Worm (Caenorhabditis elegans) whole organism, early embryonic: ENCODE results near the gene vav-1.

ENCODE experiments used
- B0310.2 ChIP-seq: sonication (generic microtip); optimal IDR thresholded peaks from 2 replicates; lab custom pipeline; 2016; ENCODE audit warnings: mild to moderate bottlenecking, missing genetic modification characterization, missing compliant biosample characterization
- F13C5.2 ChIP-seq: sonication (generic microtip); optimal IDR thresholded peaks from 2 replicates; lab custom pipeline; 2017; ENCODE audit warnings: mild to moderate bottlenecking, missing genetic modification characterization, inconsistent platforms, missing compliant biosample characterization
- aly-1 ChIP-seq: sonication (generic microtip); optimal IDR thresholded peaks from 2 replicates; lab custom pipeline; 2016; ENCODE audit warnings: missing genetic modification characterization, missing compliant biosample characterization
- ama-1 ChIP-seq: fragments of 150-350 bp; optimal IDR thresholded peaks from 2 replicates; lab custom pipeline; 2014
- ceh-13 ChIP-seq: fragments of 200-800 bp; sonication (Bioruptor generic); optimal IDR thresholded peaks from 2 replicates; lab custom pipeline; 2018; ENCODE audit warnings: mild to moderate bottlenecking, missing genetic modification characterization, missing compliant biosample characterization
- ceh-36 ChIP-seq: sonication (generic microtip); optimal IDR thresholded peaks from 2 replicates; lab custom pipeline; 2016; ENCODE audit warnings: missing genetic modification characterization, inconsistent platforms, missing compliant biosample characterization
- ets-7 ChIP-seq: sonication (generic microtip); optimal IDR thresholded peaks from 2 replicates; lab custom pipeline; 2016; ENCODE audit warnings: missing genotype, missing genetic modification characterization, missing compliant biosample characterization
- flt-1 ChIP-seq: fragments of 200-800 bp; sonication (Bioruptor generic); IDR thresholded peaks from 2 replicates; pipeline ENCODE4 v1.3.6; 2022; ENCODE audit warnings: missing genetic modification characterization, missing compliant biosample characterization
- hmbx-1 ChIP-seq: sonication (generic microtip); optimal IDR thresholded peaks from 2 replicates; lab custom pipeline; 2016; ENCODE audit warnings: mild to moderate bottlenecking, missing genetic modification characterization, missing compliant biosample characterization
- hmg-4 ChIP-seq: fragments of 200-800 bp; sonication (Bioruptor generic); optimal IDR thresholded peaks from 2 replicates; lab custom pipeline; 2018; ENCODE audit warnings: mild to moderate bottlenecking, missing genetic modification characterization, missing compliant biosample characterization
- hnd-1 ChIP-seq: sonication (generic microtip); optimal IDR thresholded peaks from 2 replicates; lab custom pipeline; 2016; ENCODE audit warnings: missing genetic modification characterization, missing compliant biosample characterization
- pes-1 ChIP-seq: fragments of 200-800 bp; sonication (Bioruptor generic); IDR thresholded peaks from 2 replicates; pipeline ENCODE4 v1.3.6; 2022; ENCODE audit warnings: missing genetic modification reagents, missing genetic modification characterization, missing compliant biosample characterization
- scrt-1 ChIP-seq: fragments of 200-800 bp; sonication (Bioruptor generic); IDR thresholded peaks from 2 replicates; pipeline ENCODE4 v1.3.6; 2022; ENCODE audit warnings: missing genetic modification characterization, missing compliant biosample characterization
- sea-1 ChIP-seq: fragments of 200-800 bp; sonication (Bioruptor generic); conservative IDR thresholded peaks from 2 replicates; pipeline ENCODE4 v1.3.6; 2022; ENCODE audit warnings: missing genetic modification characterization, missing compliant biosample characterization
- tbx-11 ChIP-seq: fragments of 200-800 bp; sonication (Bioruptor generic); IDR thresholded peaks from 2 replicates; pipeline ENCODE4 v1.3.6; 2022; ENCODE audit warnings: missing genetic modification characterization, missing compliant biosample characterization
- tbx-37 ChIP-seq: fragments of 200-800 bp; sonication (Bioruptor generic); conservative IDR thresholded peaks from 2 replicates; pipeline ENCODE4 v1.3.6; 2022; ENCODE audit warnings: missing genetic modification reagents, missing genetic modification characterization, missing compliant biosample characterization
- tra-4 ChIP-seq: sonication (generic microtip); optimal IDR thresholded peaks from 2 replicates; lab custom pipeline; 2017; ENCODE audit warnings: missing genetic modification characterization, missing compliant biosample characterization

The vav-1 gene

DNA sequence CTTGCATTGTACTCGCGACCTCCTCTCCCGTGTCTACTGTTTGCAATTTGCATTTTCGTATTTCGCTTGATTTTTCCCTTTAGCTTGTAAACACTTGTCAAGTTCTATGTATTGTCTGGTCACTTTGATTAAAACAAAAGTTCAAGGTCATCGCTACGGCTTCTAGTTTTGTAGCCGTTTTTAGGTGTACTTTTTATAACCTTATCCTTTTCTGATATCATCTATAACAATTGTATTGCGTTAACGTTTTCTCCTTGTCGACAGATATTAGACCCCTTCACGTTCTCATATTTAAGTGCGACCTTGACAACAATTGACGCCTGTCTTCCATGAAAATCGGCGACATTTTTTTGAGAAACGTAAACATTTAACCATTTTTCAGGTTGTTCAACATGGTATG is 14.7 kb upstream of the vav-1 start:
- TF ChIP-seq pes-1 (GFP tag; lab: Robert Waterston, UW) (no peak), B0310.2 (no peak), F13C5.2 (no peak), flt-1 (GFP tag; lab: Robert Waterston, UW) (no peak), sea-1 (GFP tag; lab: Robert Waterston, UW) (no peak), hmbx-1 (tag; lab: Kevin White, UChicago) (no peak), tbx-11 (GFP tag; lab: Robert Waterston, UW) (no peak), ceh-13 (GFP tag; lab: Kevin White, UChicago) (no peak), ama-1 (lab: Kevin White, UChicago) (no peak), tbx-37 (GFP tag; lab: Robert Waterston, UW) (no peak), tra-4 (tag; lab: Kevin White, UChicago) (no peak), scrt-1 (no peak)

DNA sequence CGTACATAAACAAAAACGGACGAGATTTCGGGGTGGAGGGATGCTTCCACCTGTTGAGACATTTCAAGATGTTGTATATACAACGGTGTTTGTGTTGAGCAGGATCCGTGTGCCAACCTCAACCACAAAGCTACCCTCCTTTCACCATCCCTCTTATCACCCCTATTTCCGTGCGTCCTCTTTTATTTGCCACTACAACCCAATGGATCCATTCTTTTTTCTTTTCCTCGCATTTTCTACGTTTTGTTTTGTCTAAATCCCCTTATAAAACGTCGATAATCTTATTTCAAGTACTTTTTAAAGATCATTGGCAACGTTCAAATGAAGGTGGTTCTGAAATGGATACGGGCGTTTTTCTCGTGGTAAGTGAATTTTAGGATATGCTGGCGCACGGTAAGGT is 11.3 kb upstream of the vav-1 start, which contains the start of gene gpa-12:
gpa-12 (plus strand) TSS at position 301 of the 400 bp plus-strand sequence.
- TF ChIP-seq flt-1 (GFP tag; lab: Robert Waterston, UW) (no peak), hmg-4 (GFP tag; lab: Kevin White, UChicago) (no peak), ets-7 (tag; lab: Kevin White, UChicago) (no peak), hnd-1 (tag; lab: Kevin White, UChicago) (no peak), tra-4 (tag; lab: Kevin White, UChicago) (no peak), B0310.2 (no peak), ama-1 (lab: Kevin White, UChicago) (no peak), aly-1 (tag; lab: Kevin White, UChicago) (no peak), ceh-13 (GFP tag; lab: Kevin White, UChicago) (no peak), pes-1 (GFP tag; lab: Robert Waterston, UW) (no peak), scrt-1 (no peak), tbx-37 (GFP tag; lab: Robert Waterston, UW) (no peak), sea-1 (GFP tag; lab: Robert Waterston, UW) (no peak), hmbx-1 (tag; lab: Kevin White, UChicago) (no peak), F13C5.2 (no peak), ceh-36 (tag; lab: Kevin White, UChicago) (no peak), tbx-11 (GFP tag; lab: Robert Waterston, UW) (no peak)

DNA sequence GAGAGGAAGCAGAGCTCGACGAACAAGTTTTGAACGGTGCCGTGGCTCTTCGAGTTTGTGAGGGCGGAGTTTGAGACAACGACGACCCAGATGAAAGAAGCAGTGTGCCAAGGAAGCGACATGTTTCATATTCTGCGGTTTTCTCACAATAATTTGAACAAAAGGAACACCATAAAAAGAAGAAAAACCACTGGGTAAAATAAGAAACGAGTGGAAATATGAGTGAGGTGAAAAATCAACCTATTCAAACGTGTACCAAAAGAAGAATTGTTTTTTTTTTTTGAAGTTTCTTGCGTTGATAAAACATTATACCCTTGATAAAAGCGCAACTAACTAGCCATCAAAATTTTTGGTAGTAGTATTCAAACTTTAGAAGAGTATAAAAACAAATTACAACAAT is 10.2 kb upstream of the vav-1 start, which contains the start of gene lgc-4:
lgc-4 (minus strand) TSS at position 101 of the 400 bp plus-strand sequence.
- TF ChIP-seq pes-1 (GFP tag; lab: Robert Waterston, UW) (no peak), ceh-36 (tag; lab: Kevin White, UChicago) (no peak), sea-1 (GFP tag; lab: Robert Waterston, UW) (no peak), tra-4 (tag; lab: Kevin White, UChicago) (no peak), tbx-37 (GFP tag; lab: Robert Waterston, UW) (no peak), B0310.2 (no peak), scrt-1 (no peak), ets-7 (tag; lab: Kevin White, UChicago) (no peak), hnd-1 (tag; lab: Kevin White, UChicago) (no peak), aly-1 (tag; lab: Kevin White, UChicago) (no peak), hmbx-1 (tag; lab: Kevin White, UChicago) (no peak), flt-1 (GFP tag; lab: Robert Waterston, UW) (no peak), tbx-11 (GFP tag; lab: Robert Waterston, UW) (no peak), F13C5.2 (no peak), hmg-4 (GFP tag; lab: Kevin White, UChicago) (no peak), ama-1 (lab: Kevin White, UChicago) (no peak)

DNA sequence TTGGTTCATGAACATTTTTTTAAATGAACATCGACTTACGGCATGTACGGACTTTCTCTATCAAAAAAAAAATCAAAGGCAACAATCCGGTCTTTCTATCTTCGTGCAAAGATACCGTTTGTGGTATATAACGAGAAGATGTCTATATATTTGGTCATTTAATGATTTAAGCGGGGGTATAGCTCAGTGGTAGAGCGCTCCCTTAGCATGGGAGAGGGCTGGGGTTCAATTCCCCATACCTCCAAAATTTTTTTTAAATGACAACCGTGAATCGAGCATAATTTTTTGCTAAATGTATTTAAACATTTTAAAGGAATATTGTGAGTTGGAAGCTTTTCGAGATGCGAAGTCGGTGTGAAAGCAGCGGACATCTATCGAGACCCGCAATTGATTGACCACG is 6.8 kb upstream of the vav-1 start:
- TF ChIP-seq hmbx-1 (tag; lab: Kevin White, UChicago) (no peak), ets-7 (tag; lab: Kevin White, UChicago) (no peak), sea-1 (GFP tag; lab: Robert Waterston, UW) (no peak), hnd-1 (tag; lab: Kevin White, UChicago) (no peak), flt-1 (GFP tag; lab: Robert Waterston, UW) (no peak), ama-1 (lab: Kevin White, UChicago) (no peak), aly-1 (tag; lab: Kevin White, UChicago) (no peak), tbx-11 (GFP tag; lab: Robert Waterston, UW) (no peak), hmg-4 (GFP tag; lab: Kevin White, UChicago) (no peak), scrt-1 (no peak), tbx-37 (GFP tag; lab: Robert Waterston, UW) (no peak; the same call in 1 of the 2 replicates), B0310.2 (no peak), ceh-36 (tag; lab: Kevin White, UChicago) (no peak), tra-4 (tag; lab: Kevin White, UChicago) (no peak), F13C5.2 (no peak), pes-1 (GFP tag; lab: Robert Waterston, UW) (no peak), ceh-13 (GFP tag; lab: Kevin White, UChicago) (no peak)

DNA sequence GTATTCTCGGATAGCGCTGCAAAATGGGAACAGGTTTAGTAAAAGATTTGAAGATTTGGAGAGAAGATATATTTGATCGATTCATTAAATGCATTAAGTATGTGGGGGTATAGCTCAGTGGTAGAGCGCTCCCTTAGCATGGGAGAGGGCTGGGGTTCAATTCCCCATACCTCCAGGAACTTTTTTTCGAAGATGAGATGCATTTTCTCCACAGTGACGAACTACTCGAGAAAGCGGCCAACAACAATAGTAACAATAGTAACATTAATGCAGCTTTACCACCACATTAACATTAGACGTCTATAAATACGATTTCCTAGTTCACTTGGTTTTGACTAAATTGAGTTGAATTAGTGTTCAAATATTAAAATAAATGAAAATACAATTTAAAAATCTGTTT is 5.8 kb upstream of the vav-1 start:
- TF ChIP-seq tbx-11 (GFP tag; lab: Robert Waterston, UW) (no peak), pes-1 (GFP tag; lab: Robert Waterston, UW) (no peak), B0310.2 (no peak), hmg-4 (GFP tag; lab: Kevin White, UChicago) (no peak), ama-1 (lab: Kevin White, UChicago) (no peak), ceh-13 (GFP tag; lab: Kevin White, UChicago) (no peak), tra-4 (tag; lab: Kevin White, UChicago) (no peak), flt-1 (GFP tag; lab: Robert Waterston, UW) (no peak), aly-1 (tag; lab: Kevin White, UChicago) (no peak), sea-1 (GFP tag; lab: Robert Waterston, UW) (no peak), tbx-37 (GFP tag; lab: Robert Waterston, UW) (no peak), hmbx-1 (tag; lab: Kevin White, UChicago) (no peak), ceh-36 (tag; lab: Kevin White, UChicago) (no peak), ets-7 (tag; lab: Kevin White, UChicago) (no peak), F13C5.2 (no peak), scrt-1 (no peak), hnd-1 (tag; lab: Kevin White, UChicago) (no peak)

DNA sequence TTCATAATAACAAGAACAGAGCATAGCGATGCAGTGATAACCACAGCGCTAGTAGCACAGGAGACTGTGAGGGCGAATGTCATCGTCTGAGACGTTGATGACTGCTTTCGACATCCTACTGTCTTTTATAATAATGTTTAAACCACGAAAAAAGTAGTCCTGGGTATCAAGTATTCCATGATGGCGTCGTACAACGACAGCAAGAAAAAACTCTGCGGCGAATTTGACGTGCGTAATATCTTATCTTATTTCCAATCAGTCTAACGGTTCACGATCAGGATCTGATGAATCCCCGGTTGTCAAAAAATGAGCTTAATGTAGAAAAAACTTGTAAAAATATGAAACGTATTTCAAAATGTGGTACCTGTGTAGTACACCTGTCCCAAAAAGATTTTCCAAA is 2.6 kb upstream of the vav-1 start, which contains the start of gene col-175:
col-175 (minus strand) TSS at position 101 of the 400 bp plus-strand sequence.
- no peak for TF ChIP-seq tra-4 (tag; lab: Kevin White, UChicago)
- TF ChIP-seq ceh-13 (GFP tag; lab: Kevin White, UChicago) = no peak
- TF ChIP-seq ama-1 (lab: Kevin White, UChicago) = no peak
- no peak for TF ChIP-seq B0310.2
- no peak for TF ChIP-seq pes-1 (GFP tag; lab: Robert Waterston, UW)
- no peak for TF ChIP-seq sea-1 (GFP tag; lab: Robert Waterston, UW)
- no peak for TF ChIP-seq aly-1 (tag; lab: Kevin White, UChicago)
- no peak for TF ChIP-seq ceh-36 (tag; lab: Kevin White, UChicago)
- no peak for TF ChIP-seq hmbx-1 (tag; lab: Kevin White, UChicago)
- no peak for TF ChIP-seq tbx-11 (GFP tag; lab: Robert Waterston, UW)
- TF ChIP-seq ets-7 (tag; lab: Kevin White, UChicago) = no peak
- TF ChIP-seq F13C5.2 = no peak
- no peak for TF ChIP-seq tbx-37 (GFP tag; lab: Robert Waterston, UW)
